Fruit fly (Drosophila melanogaster): ENCODE data around the gene SdhD.

SdhD gene

DNA sequence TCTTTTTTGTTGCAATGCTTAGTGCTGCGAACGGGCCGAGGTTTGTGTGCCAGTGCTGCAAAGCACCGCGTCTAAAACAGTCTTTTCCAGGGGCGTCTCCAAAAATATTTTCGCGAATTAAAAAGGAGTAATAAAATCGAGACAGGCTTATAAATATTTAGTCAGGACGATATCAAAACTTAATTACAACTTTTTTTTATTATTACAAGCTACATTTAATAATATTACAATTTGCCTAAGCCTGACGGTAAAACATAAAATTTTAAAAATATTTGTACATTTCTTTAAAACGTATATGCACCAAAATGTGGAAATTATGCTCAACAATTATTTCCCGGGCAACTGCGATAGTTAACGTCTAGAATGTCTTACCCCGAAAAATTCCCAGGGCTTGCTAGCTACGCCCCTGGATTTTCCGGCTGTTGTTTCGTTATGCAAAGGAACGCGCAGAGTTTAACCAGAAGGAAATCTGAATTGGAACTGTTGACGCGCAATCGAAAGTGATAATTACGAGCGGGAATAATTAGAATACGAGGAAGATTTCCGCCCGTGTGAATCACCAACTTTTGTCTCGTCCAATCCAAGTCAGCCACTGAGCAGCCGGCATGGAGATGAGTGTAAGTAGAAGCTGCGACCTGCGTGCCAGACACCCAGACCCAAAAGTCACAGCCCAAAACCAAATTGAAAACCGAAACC is 2.3 kb downstream of the SdhD start, which contains the start of the genes PTPMT1 and Hrd3 (continued):
- TF ChIP-seq Meics (GFP tag; optimal IDR thresholded peaks at IDR 0.05) (peak; percentile 99), CG9817 (tag; optimal IDR thresholded peaks at IDR 0.05) (peak; percentile 98), Dad (GFP tag; optimal IDR thresholded peaks at IDR 0.05) (peak; percentile 97), MTF-1 (GFP tag; optimal IDR thresholded peaks at IDR 0.05; ENCODE audit: borderline replicate concordance) (peak; percentile 86), Mrtf (GFP tag; IDR thresholded peaks at IDR 0.05) (peak; percentile 95), wek (GFP tag; optimal IDR thresholded peaks at IDR 0.05) (peak; percentile 84), CG5245 (GFP tag; optimal IDR thresholded peaks at IDR 0.05) (peak; percentile 97), MBD-R2 (GFP tag; IDR thresholded peaks at IDR 0.05) (peak; percentile 84), ken (GFP tag; IDR thresholded peaks at IDR 0.05) (peak; percentile 94), ATbp (GFP tag; optimal IDR thresholded peaks at IDR 0.05) (peak; percentile 96), unpg (GFP tag; optimal IDR thresholded peaks at IDR 0.05) (peak; percentile 97), CG31365 (tag; optimal IDR thresholded peaks at IDR 0.05) (peak; percentile 78), Hmx (GFP tag; optimal IDR thresholded peaks at IDR 0.05) (peak; percentile 97), zen (tag; optimal IDR thresholded peaks at IDR 0.05) (peak; percentile 98), CG6791 (GFP tag; IDR thresholded peaks at IDR 0.05; ENCODE audit: partially characterized antibody) (no peak), CG13624 (GFP tag; optimal IDR thresholded peaks at IDR 0.05) (peak; percentile 98), CG15073 (GFP tag; optimal IDR thresholded peaks at IDR 0.05) (peak; percentile 89), CG12942 (GFP tag; optimal IDR thresholded peaks at IDR 0.05) (peak; percentile 98), p53 (GFP tag; optimal IDR thresholded peaks at IDR 0.05) (peak; percentile 89), CG8290 (GFP tag; optimal IDR thresholded peaks at IDR 0.05) (peak; percentile 95), CG8290 (tag; optimal IDR thresholded peaks at IDR 0.05) (peak; percentile 85 to 96), usp (GFP tag; optimal IDR thresholded peaks at IDR 0.05) (no peak), bigmax (GFP tag; optimal IDR thresholded peaks at IDR 0.05) (peak; percentile 48), CG13424 (tag; optimal IDR thresholded peaks at IDR 0.05) (peak; percentile 99), Fer3 (tag; optimal IDR thresholded peaks at IDR 0.05) (peak; percentile 97), bsh (GFP tag; optimal IDR thresholded peaks at IDR 0.05) (peak; percentile 97 to 98), Camta (GFP tag; optimal IDR thresholded peaks at IDR 0.05) (peak; percentile 97), Asciz (GFP tag; optimal IDR thresholded peaks at IDR 0.05) (peak; percentile 97), fru (optimal IDR thresholded peaks at IDR 0.05) (no peak), Ptx1 (GFP tag; IDR thresholded peaks at IDR 0.05) (peak; percentile 98), ac (GFP tag; optimal IDR thresholded peaks at IDR 0.05) (peak; percentile 95), CG10431 (GFP tag; optimal IDR thresholded peaks at IDR 0.05) (peak; percentile 93), CoRest (tag; optimal IDR thresholded peaks at IDR 0.05) (peak; percentile 100), CG8944 (GFP tag; optimal IDR thresholded peaks at IDR 0.05) (peak; percentile 96), Med (GFP tag) (peak; percentile 99), HLH3B (GFP tag; IDR thresholded peaks at IDR 0.05) (peak; percentile 93), zfh1 (GFP tag; IDR thresholded peaks at IDR 0.05) (peak; percentile 96), TFAM (GFP tag; optimal IDR thresholded peaks at IDR 0.05) (peak; percentile 88), CG6683 (GFP tag; optimal IDR thresholded peaks at IDR 0.05) (peak; percentile 95), h (optimal IDR thresholded peaks at IDR 0.05) (no peak), CG4854 (GFP tag; optimal IDR thresholded peaks at IDR 0.05) (peak; percentile 97), mirr (GFP tag; optimal IDR thresholded peaks at IDR 0.05) (peak; percentile 91), Max (GFP tag; optimal IDR thresholded peaks at IDR 0.05) (peak; percentile 99), Poxn (GFP tag; IDR thresholded peaks at IDR 0.05) (peak; percentile 88), dmrt11E (tag; optimal IDR thresholded peaks at IDR 0.05) (peak; percentile 99), mam (GFP tag; optimal IDR thresholded peaks at IDR 0.05) (peak; percentile 98), pum (GFP tag; optimal IDR thresholded peaks at IDR 0.05) (peak; percentile 98), fu2 (GFP tag; optimal IDR thresholded peaks at IDR 0.05) (peak; percentile 96), Usf (GFP tag; optimal IDR thresholded peaks at IDR 0.05) (peak; percentile 99), CG9932 (GFP tag; IDR thresholded peaks at IDR 0.05) (peak; percentile 97), Atf6 (GFP tag; IDR thresholded peaks at IDR 0.05) (peak; percentile 97)

Measured in whole organism, embryonic.